Worm (Caenorhabditis elegans) whole organism, young adult: Measurements from ENCODE around the gene nspg-12.

Source experiments
- ZK185.1 ChIP-seq: sonication (generic microtip); optimal IDR thresholded peaks from 2 replicates; lab custom pipeline; 2016; ENCODE audit warnings: mild to moderate bottlenecking, missing genetic modification characterization, missing compliant biosample characterization; ENCODE audit not compliant: poor library complexity, severe bottlenecking
- him-1 ChIP-seq: sonication (generic microtip); optimal IDR thresholded peaks from 2 replicates; lab custom pipeline; 2016; ENCODE audit warnings: missing genotype, missing genetic modification reagents, missing genetic modification characterization, missing compliant biosample characterization
- nhr-90 ChIP-seq: sonication (generic microtip); optimal IDR thresholded peaks from 2 replicates; lab custom pipeline; 2016; ENCODE audit warnings: missing genotype, mild to moderate bottlenecking, missing genetic modification characterization, missing compliant biosample characterization
- unc-130 ChIP-seq: sonication (generic microtip); optimal IDR thresholded peaks from 2 replicates; lab custom pipeline; 2016; ENCODE audit warnings: missing genetic modification reagents, missing genetic modification characterization, missing compliant biosample characterization

- no peak for TF ChIP-seq ZK185.1 (tag; lab: Kevin White, UChicago)
- no peak for TF ChIP-seq unc-130 (GFP tag; lab: Kevin White, UChicago)
- no peak for TF ChIP-seq him-1 (tag; lab: Kevin White, UChicago)
- no peak for TF ChIP-seq nhr-90 (tag; lab: Kevin White, UChicago)
Observed at ce11 chrX:5263585-5263984, 6.5 kb downstream of the nspg-12 start.
